Fruit fly (Drosophila melanogaster): ENCODE data around the gene CG14507.

dm6 chr3R:29238623-29239022 is 11.1 kb upstream of the CG14507 start, which contains the start of gene CG11951:
- TF ChIP-seq Dll (optimal IDR thresholded peaks at IDR 0.05) (no peak), usp (GFP tag; optimal IDR thresholded peaks at IDR 0.05) (no peak), pan (optimal IDR thresholded peaks at IDR 0.05) (no peak)

All from whole organism.